Fruit fly (Drosophila melanogaster): ENCODE data around the gene Pvf3.

DNA sequence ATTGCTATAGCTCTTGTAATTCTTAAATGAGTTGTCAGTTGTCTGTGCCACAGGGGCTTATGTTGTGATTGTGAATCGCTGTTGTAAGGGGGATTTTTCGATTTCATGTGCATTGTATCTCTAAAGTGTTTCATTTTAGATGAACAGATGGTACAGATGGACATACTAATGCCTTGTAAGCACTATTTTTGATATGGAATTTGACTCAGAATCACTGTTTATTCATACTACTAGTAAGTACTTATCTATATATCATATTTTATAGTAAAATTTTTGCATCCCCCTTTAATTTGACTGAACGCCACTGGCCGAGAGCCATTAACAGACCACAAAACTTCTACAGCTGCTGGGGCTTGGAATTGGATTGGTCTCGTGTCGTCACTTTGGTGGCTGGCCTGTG lies 56.7 kb downstream of the Pvf3 start:
- TF ChIP-seq CG8478 (optimal IDR thresholded peaks at IDR 0.05) (no peak), CTCF (optimal IDR thresholded peaks at IDR 0.05) (no peak)
